Worm (Caenorhabditis elegans) whole organism, L1 larva: ENCODE results near the gene str-119.
"Not testable (repeated sequence)": the region's sequence is repeated elsewhere in the genome, so short reads cannot be mapped to it uniquely, and the experiment has no call there.

Source experiments
- efl-3 ChIP-seq: fragments of 200-800 bp; sonication (Bioruptor generic); optimal IDR thresholded peaks from 2 replicates; lab custom pipeline; 2018; ENCODE audit warnings: mild to moderate bottlenecking, missing genetic modification characterization, missing compliant biosample characterization
- nhr-12 ChIP-seq: sonication (generic microtip); optimal IDR thresholded peaks from 2 replicates; lab custom pipeline; 2017; ENCODE audit warnings: missing biosample characterization, missing genetic modification characterization
- nhr-47 ChIP-seq: sonication (generic microtip); optimal IDR thresholded peaks from 2 replicates; lab custom pipeline; 2016; ENCODE audit warnings: mild to moderate bottlenecking, missing genetic modification characterization, moderate library complexity, missing compliant biosample characterization
- nhr-77 ChIP-seq: fragments of 150-350 bp; optimal IDR thresholded peaks from 2 replicates; lab custom pipeline; 2014; ENCODE audit warnings: missing biosample characterization, missing genetic modification characterization
- pqm-1 ChIP-seq: sonication (generic microtip); optimal IDR thresholded peaks from 3 replicates; lab custom pipeline; 2017; ENCODE audit warnings: missing biosample characterization, missing genetic modification characterization
- snpc-4 ChIP-seq: fragments of 150-350 bp; optimal IDR thresholded peaks from 2 replicates; lab custom pipeline; 2014; ENCODE audit warnings: missing biosample characterization, missing genetic modification characterization
- sptf-1 ChIP-seq: fragments of 150-350 bp; optimal IDR thresholded peaks from 2 replicates; lab custom pipeline; 2014; ENCODE audit warnings: missing biosample characterization, missing genetic modification characterization
- unc-86 ChIP-seq: sonication (generic microtip); optimal IDR thresholded peaks from 2 replicates; lab custom pipeline; 2016; ENCODE audit warnings: missing genetic modification characterization, missing compliant biosample characterization
- xbp-1 ChIP-seq: sonication (generic microtip); optimal IDR thresholded peaks from 2 replicates; lab custom pipeline; 2016; ENCODE audit warnings: missing genetic modification characterization, missing compliant biosample characterization

The str-119 gene

DNA sequence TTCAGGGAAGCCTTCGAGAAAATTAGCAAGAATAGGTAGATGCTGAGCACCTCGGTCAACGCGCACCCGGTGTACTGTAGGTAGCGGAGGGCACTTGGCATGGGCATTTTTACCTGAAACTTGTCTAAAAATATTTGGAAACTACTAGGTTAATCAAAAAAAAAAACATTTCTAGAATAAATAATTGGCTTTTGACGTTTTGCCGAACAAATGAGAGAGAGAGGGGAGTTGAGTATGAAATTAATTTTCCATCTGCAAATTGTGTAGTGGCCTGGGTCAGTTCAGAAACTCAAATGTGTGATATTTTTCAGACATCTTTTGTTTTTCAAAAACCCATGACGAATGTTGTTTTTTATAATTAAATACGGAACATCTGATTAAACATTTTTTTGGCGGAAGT lies at the start of gene str-119:
Gene str-119 (minus strand): TSS at position 101 of the 400 bp plus-strand sequence.
- TF ChIP-seq efl-3 (GFP tag; lab: Kevin White, UChicago); unc-86; sptf-1 (tag; lab: Kevin White, UChicago): not testable (repeated sequence)

DNA sequence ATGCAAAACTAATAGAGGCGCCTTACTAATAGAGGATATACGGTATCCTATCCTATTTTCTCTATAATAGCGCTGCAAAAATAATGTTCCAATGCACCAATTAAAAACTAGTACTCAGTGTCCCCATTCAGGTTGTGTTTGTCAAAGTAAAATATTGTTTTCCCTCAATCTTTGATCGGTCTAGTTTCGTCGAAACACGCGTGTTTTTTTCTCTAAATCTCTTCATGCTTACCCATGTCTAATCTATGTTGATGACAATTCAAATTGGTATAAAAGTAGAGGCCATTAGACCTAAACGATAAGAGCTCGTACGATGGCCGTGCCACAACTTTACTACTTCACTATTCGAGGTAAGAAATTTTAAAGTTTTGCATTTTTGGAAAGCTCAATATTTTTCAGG lies 25.2 kb upstream of the str-119 start, which contains the start of gene F56A4.3:
Gene F56A4.3 (plus strand): TSS at position 301 of the 400 bp plus-strand sequence.
- not testable (repeated sequence) for TF ChIP-seq xbp-1, snpc-4, nhr-47 (tag; lab: Kevin White, UChicago)

DNA sequence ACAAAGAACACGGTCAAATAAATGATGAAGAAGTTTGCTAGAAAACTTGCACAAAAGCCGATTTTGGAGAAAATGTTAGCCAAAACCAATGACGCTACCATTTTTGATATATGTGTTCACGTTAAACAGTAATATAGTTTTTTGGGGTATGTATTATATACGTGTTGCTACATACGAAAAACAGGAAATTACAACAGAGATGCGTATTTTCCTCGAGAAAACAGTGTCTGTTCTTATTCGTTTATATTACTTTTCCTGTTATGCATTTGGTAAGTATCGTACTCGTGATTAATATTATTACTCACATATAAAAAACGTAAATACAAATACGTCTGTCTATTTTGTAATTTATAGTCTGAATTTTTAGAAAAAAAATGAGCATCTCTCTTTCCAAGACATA lies 20.7 kb downstream of the str-119 start, which contains the start of gene str-265:
Gene str-265 (minus strand): TSS at position 101 of the 400 bp plus-strand sequence.
- TF ChIP-seq nhr-12 (tag; lab: Kevin White, UChicago); nhr-77; pqm-1: not testable (repeated sequence)
